Fruit fly (Drosophila melanogaster): ENCODE data around the gene CG5958.

DNA sequence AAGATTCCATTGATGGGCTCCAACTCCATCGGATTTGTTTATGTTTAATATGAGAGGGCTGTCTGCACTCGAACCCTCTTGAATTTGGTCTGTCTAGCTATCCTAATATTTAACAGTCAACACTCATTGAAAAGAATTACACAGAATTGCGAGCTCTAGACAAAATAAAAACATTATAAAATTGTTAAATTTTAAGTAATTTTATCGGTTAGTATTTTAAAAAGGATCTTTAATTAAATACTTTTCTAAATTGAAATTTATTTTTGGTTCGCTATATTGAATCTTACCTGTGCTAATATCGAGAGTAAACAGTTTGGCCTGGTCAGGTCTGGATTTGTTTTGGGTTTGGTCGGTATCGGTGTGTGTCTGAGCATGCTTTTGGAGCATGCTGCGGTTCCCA is 31.7 kb downstream of the CG5958 start:
- TF ChIP-seq Hr96 (GFP tag; optimal IDR thresholded peaks at IDR 0.05) (no peak), pad (GFP tag; optimal IDR thresholded peaks at IDR 0.05) (no peak), CG7101 (tag; optimal IDR thresholded peaks at IDR 0.05) (no peak), Mnt (GFP tag; optimal IDR thresholded peaks at IDR 0.05) (no peak), cnc (optimal IDR thresholded peaks at IDR 0.05) (no peak), toe (GFP tag; optimal IDR thresholded peaks at IDR 0.05) (no peak), tj (GFP tag; optimal IDR thresholded peaks at IDR 0.05) (no peak), cic (GFP tag; optimal IDR thresholded peaks at IDR 0.05) (no peak), kay (GFP tag; ENCODE audit: borderline replicate concordance) (no peak), CG11617 (GFP tag; optimal IDR thresholded peaks at IDR 0.05) (no peak), CG7045 (GFP tag; optimal IDR thresholded peaks at IDR 0.05) (no peak), bab1 (GFP tag; optimal IDR thresholded peaks at IDR 0.05) (no peak)
